Fruit fly (Drosophila melanogaster) whole organism: ENCODE data around the gene CG1090.

Experiments used
- CG8478 ChIP-seq: fragments of >200 bp; optimal IDR thresholded peaks from 2 replicates; lab custom pipeline; 2018; ENCODE audit warnings: inconsistent platforms
- Dll ChIP-seq: fragments of >200 bp; optimal IDR thresholded peaks from 2 replicates; lab custom pipeline; 2017
- EcR ChIP-seq, 2 experiments: fragments of >200 bp; optimal IDR thresholded peaks; 2 replicates each; lab custom pipeline; 2017; ENCODE audit warnings: missing biosample characterization in 2 of 2, missing genetic modification characterization in 2 of 2, missing genetic modification reagents in 2 of 2
- pan ChIP-seq: fragments of >200 bp; optimal IDR thresholded peaks from 2 replicates; lab custom pipeline; 2017
- psq ChIP-seq: fragments of >200 bp; optimal IDR thresholded peaks from 2 replicates; lab custom pipeline; 2017
- usp ChIP-seq: fragments of >200 bp; optimal IDR thresholded peaks from 2 replicates; lab custom pipeline; 2017; ENCODE audit warnings: missing biosample characterization, missing genetic modification characterization, mixed read lengths

The CG1090 gene

DNA sequence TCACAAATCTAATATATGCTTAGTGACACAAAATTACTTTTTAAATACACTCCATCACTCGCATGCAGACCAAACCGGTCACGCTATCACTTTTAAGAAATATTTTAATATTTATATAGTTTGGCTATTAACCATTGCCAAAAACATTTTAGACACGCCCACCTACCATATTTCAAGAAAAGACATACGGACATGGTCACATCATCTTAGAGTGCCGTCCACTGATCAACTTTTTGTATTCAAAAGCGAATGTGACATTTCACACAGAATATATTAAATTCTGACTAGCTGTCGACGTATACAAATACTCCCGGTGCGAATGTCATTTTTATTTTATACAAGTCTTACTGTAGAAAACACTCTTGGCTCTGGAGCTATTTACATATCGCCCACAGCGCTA lies 56.5 kb downstream of the CG1090 start, which contains the start of gene CG31528:
CG31528 (plus strand) TSS at position 301 of the 400 bp plus-strand sequence.
- no peak for TF ChIP-seq EcR (GFP tag; optimal IDR thresholded peaks at IDR 0.05; lab: Kevin White, UChicago)
- TF ChIP-seq psq (lab: Kevin White, UChicago): no peak
- TF ChIP-seq CG8478: no peak
- TF ChIP-seq usp (GFP tag; lab: Kevin White, UChicago): no peak
- TF ChIP-seq Dll (lab: Kevin White, UChicago): no peak
- TF ChIP-seq pan (lab: Kevin White, UChicago): no peak
